Worm (Caenorhabditis elegans) whole organism, L1 larva: ENCODE data around the gene sorf-2.

Source experiments
- F16B12.6 ChIP-seq: fragments of 150-350 bp; optimal IDR thresholded peaks from 2 replicates; lab custom pipeline; 2014; ENCODE audit warnings: missing biosample characterization, missing genetic modification characterization
- aly-2 ChIP-seq: fragments of 150-350 bp; optimal IDR thresholded peaks from 2 replicates; lab custom pipeline; 2014; ENCODE audit warnings: missing biosample characterization, missing genetic modification characterization
- ceh-82 ChIP-seq, 3 experiments: fragments of 150-350 bp in 1 of 3; sonication (generic microtip) in 2 of 3; optimal IDR thresholded peaks; 2 replicates each; lab custom pipeline; 2014 to 2017; ENCODE audit warnings: missing biosample characterization in 3 of 3, missing genetic modification characterization in 3 of 3
- elt-2 ChIP-seq: sonication (generic microtip); optimal IDR thresholded peaks from 2 replicates; lab custom pipeline; 2016; ENCODE audit warnings: missing genetic modification characterization, mild to moderate bottlenecking, inconsistent platforms, missing compliant biosample characterization, missing genetic modification reagents
- elt-3 ChIP-seq, 6 experiments: fragments of 150-350 bp in 1 of 6; sonication (generic microtip); optimal IDR thresholded peaks; 2 replicates each; lab custom pipeline; 2017 to 2018; ENCODE audit warnings: missing biosample characterization in 6 of 6, missing genetic modification characterization in 6 of 6, inconsistent platforms in 1 of 6
- jun-1 ChIP-seq: fragments of 150-350 bp; optimal IDR thresholded peaks from 2 replicates; lab custom pipeline; 2014; ENCODE audit warnings: missing biosample characterization, missing genetic modification reagents, missing genetic modification characterization
- lsy-2 ChIP-seq, 2 experiments: fragments of 150-350 bp; optimal IDR thresholded peaks; 2 replicates each; lab custom pipeline; 2014; ENCODE audit warnings: missing biosample characterization in 2 of 2, missing genetic modification characterization in 2 of 2
- mab-9 ChIP-seq: fragments of 200-800 bp; sonication (Bioruptor generic); IDR thresholded peaks from 2 replicates; pipeline ENCODE4 v1.3.6; 2022; ENCODE audit warnings: missing genetic modification reagents, missing genetic modification characterization, missing compliant biosample characterization
- mef-2 ChIP-seq: fragments of 150-350 bp; optimal IDR thresholded peaks from 2 replicates; lab custom pipeline; 2014; ENCODE audit warnings: missing biosample characterization, missing genetic modification characterization
- mep-1 ChIP-seq: fragments of 150-350 bp; optimal IDR thresholded peaks from 2 replicates; lab custom pipeline; 2014; ENCODE audit warnings: missing biosample characterization, missing genetic modification characterization
- nhr-237 ChIP-seq: fragments of 150-350 bp; optimal IDR thresholded peaks from 2 replicates; lab custom pipeline; 2014; ENCODE audit warnings: missing biosample characterization, missing genetic modification characterization
- unc-62 ChIP-seq: fragments of 150-350 bp; optimal IDR thresholded peaks from 2 replicates; lab custom pipeline; 2014; ENCODE audit warnings: missing biosample characterization, missing genetic modification reagents, missing genetic modification characterization

ce11 chrIII:5277740-5278139, 48.7 kb upstream of the sorf-2 start, which contains the start of gene clk-1:
- TF ChIP-seq mep-1 (tag; lab: Kevin White, UChicago) (no peak), unc-62 (no peak), jun-1 (no peak), mab-9 (GFP tag; lab: Robert Waterston, UW) (no peak), mef-2 (tag; lab: Kevin White, UChicago) (no peak), aly-2 (no peak), lsy-2 (tag; optimal IDR thresholded peaks at IDR 0.05; lab: Kevin White, UChicago) (no peak), elt-2 (tag; lab: Kevin White, UChicago) (no peak), ceh-82 (tag; optimal IDR thresholded peaks at IDR 0.05; lab: Kevin White, UChicago) (no peak), F16B12.6 (no peak), nhr-237 (no peak), elt-3 (tag; optimal IDR thresholded peaks at IDR 0.05; lab: Kevin White, UChicago) (no peak)
